Worm (Caenorhabditis elegans): Measurements from ENCODE around the gene wrt-10.

The wrt-10 gene

DNA sequence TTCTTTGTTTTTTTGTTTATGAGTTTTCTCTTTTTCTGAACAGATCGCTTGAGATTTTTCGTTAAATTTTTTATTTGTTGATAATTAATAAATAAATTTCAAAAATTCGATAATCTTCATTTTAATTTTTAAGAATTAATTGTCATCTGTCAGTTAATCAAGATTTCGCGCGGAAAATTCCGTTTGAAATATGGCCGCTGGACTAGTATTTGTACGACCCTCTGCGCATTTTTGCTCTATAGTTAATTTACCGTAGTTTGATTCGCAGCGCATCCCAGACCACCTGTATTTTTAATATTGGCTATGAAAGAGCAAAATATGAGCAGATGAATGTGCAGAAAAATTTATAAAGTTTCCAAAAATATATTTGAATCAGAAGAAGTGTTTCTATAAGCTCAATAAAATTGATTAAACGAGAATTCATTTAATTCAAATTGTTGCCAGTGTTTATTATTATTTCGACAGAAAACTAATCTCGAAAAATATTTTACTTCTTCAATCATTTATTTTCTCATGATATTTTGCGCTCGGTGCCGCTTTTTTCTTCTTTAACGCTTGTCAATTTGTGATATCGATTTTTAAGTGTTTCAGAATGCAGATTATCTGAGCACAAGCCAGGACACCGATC lies 3.4 kb upstream of the wrt-10 start, which contains the start of gene nfi-1 (continued):
- TF ChIP-seq mep-1 (tag; optimal IDR thresholded peaks at IDR 0.05) (peak; percentile 43), hlh-11 (tag; optimal IDR thresholded peaks at IDR 0.05) (peak; percentile 36), lim-7 (GFP tag; IDR thresholded peaks at IDR 0.05) (no peak), ceh-32 (tag; optimal IDR thresholded peaks at IDR 0.05; ENCODE audit: poor library complexity) (no peak), arid-1 (GFP tag; conservative IDR thresholded peaks at IDR 0.05) (no peak), Y75B8A.6 (GFP tag; IDR thresholded peaks at IDR 0.05) (no peak), ceh-28 (tag; optimal IDR thresholded peaks at IDR 0.05) (no peak), nhr-6 (tag; optimal IDR thresholded peaks at IDR 0.05) (no peak), nhr-111 (GFP tag; optimal IDR thresholded peaks at IDR 0.05) (no peak), dmd-8 (GFP tag; IDR thresholded peaks at IDR 0.05) (no peak), nhr-11 (tag; optimal IDR thresholded peaks at IDR 0.05) (no peak), T20F7.1 (GFP tag; optimal IDR thresholded peaks at IDR 0.05) (peak; percentile 42)

DNA sequence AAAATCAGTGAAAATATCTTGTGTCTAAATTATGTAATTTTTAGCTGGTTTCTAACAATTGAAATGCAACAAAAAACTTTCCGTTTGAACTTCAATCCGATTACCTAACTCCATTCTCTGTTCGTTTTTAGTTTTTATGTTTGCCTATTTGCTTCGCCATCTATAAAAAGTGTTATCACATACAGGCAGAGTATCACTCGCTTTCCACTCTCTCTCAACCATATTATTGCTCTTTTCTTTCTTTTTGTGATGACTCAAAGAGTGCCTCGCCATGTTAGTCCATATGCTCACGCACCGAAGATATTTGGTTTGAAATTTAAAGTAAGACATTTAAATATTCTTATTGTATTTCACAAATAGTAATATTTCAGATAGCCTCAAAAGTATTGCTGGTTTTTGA lies 571 bp upstream of the wrt-10 start, which contains the start of gene ZK1290.13:
TSS of gene ZK1290.13 (plus strand) at position 73 of the 400 bp plus-strand sequence.
- TF ChIP-seq snpc-4 (tag; optimal IDR thresholded peaks at IDR 0.05) = no peak
- TF ChIP-seq egl-27 (tag; optimal IDR thresholded peaks at IDR 0.05) = no peak
- no peak for TF ChIP-seq daf-16 (GFP tag; optimal IDR thresholded peaks at IDR 0.05)
- peak; percentile 5 for TF ChIP-seq daf-16 (tag; optimal IDR thresholded peaks at IDR 0.05)
- TF ChIP-seq nhr-25 (tag; optimal IDR thresholded peaks at IDR 0.05; ENCODE audit: borderline replicate concordance, insufficient read depth) = no peak
- TF ChIP-seq pqm-1 (tag; optimal IDR thresholded peaks at IDR 0.05) = peak; percentile 58
- peak; percentile 30 for TF ChIP-seq dve-1 (tag; optimal IDR thresholded peaks at IDR 0.05; ENCODE audit: insufficient read depth)
- peak; percentile 6 for TF ChIP-seq hlh-11 (tag; optimal IDR thresholded peaks at IDR 0.05)

DNA sequence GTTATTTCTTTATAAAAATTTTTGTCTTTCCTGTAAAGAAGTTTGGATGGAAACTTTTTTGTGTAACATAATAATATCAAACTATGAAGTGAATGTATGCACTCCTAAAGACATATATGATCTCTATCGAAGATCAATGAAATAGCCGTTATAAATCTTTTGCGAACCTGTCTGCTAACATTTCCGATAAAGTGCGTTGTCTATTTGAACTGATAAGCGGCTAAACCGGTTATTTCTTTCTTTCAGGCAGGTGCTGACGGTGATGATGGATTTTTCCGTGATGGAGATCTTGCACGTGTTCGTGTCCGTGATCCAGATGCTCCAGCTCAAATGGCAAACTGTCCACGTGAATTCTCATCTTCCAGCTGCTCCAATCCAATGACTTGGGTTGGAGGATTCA lies 2.9 kb downstream of the wrt-10 start:
- TF ChIP-seq zag-1 (tag; optimal IDR thresholded peaks at IDR 0.05) (no peak), tra-1 (GFP tag; IDR thresholded peaks at IDR 0.05) (no peak), hlh-30 (tag; optimal IDR thresholded peaks at IDR 0.05; ENCODE audit: insufficient read depth) (peak; percentile 27), lim-7 (GFP tag; IDR thresholded peaks at IDR 0.05) (no peak), lir-3 (tag; optimal IDR thresholded peaks at IDR 0.05) (no peak), hlh-11 (tag; optimal IDR thresholded peaks at IDR 0.05) (peak; percentile 8)

DNA sequence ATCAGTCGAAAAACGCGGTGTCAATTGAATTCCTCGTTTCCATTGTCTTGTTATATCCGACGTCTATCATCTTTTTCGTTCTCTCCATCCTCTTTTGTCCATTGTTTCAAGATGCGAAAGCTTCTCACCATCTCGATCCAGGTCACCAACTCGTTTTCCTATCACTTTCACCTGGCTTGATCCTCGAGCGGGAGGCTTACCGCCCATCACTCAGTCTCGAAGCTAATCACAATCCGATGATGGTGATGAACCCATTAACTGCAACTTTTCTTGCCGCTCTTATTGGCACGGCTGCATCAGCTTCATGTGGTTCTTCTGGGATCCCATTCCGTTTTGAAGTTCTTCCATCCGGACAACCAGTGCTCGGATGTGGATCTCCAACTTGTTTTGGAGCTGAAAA lies 3.4 kb downstream of the wrt-10 start, which contains the start of gene wrt-1:
TSS of gene wrt-1 (plus strand) at position 53 of the 400 bp plus-strand sequence.
- TF ChIP-seq Y48G9A.11 (GFP tag; IDR thresholded peaks at IDR 0.05) (no peak), nhr-76 (tag; optimal IDR thresholded peaks at IDR 0.05) (no peak), ztf-11 (tag; optimal IDR thresholded peaks at IDR 0.05) (no peak), nhr-6 (tag; optimal IDR thresholded peaks at IDR 0.05) (no peak), dmd-9 (GFP tag; IDR thresholded peaks at IDR 0.05) (no peak), madf-9 (GFP tag; conservative IDR thresholded peaks at IDR 0.05) (no peak; the same call in 1 of the 2 replicates), lsy-2 (tag; optimal IDR thresholded peaks at IDR 0.05) (no peak), dve-1 (tag; optimal IDR thresholded peaks at IDR 0.05; ENCODE audit: insufficient read depth) (no peak), saeg-2 (GFP tag; IDR thresholded peaks at IDR 0.05) (no peak), gei-8 (GFP tag; optimal IDR thresholded peaks at IDR 0.05) (no peak), duxl-1 (tag; optimal IDR thresholded peaks at IDR 0.05; ENCODE audit: poor library complexity) (no peak), egl-43 (GFP tag; IDR thresholded peaks at IDR 0.05) (peak; percentile 46; the same call in 1 of the 2 replicates), ztf-7 (tag; optimal IDR thresholded peaks at IDR 0.05) (no peak), hlh-11 (tag; optimal IDR thresholded peaks at IDR 0.05) (peak; percentile 41), unc-39 (tag; optimal IDR thresholded peaks at IDR 0.05) (no peak), daf-16 (GFP tag; optimal IDR thresholded peaks at IDR 0.05) (no peak), daf-16 (tag; optimal IDR thresholded peaks at IDR 0.05) (no peak), nhr-111 (GFP tag; optimal IDR thresholded peaks at IDR 0.05) (no peak), mxl-3 (GFP tag; optimal IDR thresholded peaks at IDR 0.05) (peak; percentile 0), mxl-2 (GFP tag; conservative IDR thresholded peaks at IDR 0.05) (0 out of 2 replicates have a peak, but pooled peaks have one; percentile 26), nhr-10 (tag; optimal IDR thresholded peaks at IDR 0.05) (no peak), set-16 (GFP tag; IDR thresholded peaks at IDR 0.05) (peak; percentile 22; the same call in 1 of the 2 replicates), lin-1 (GFP tag; IDR thresholded peaks at IDR 0.05) (no peak), pha-4 (GFP tag; IDR thresholded peaks at IDR 0.05) (no peak), pha-4 (tag; optimal IDR thresholded peaks at IDR 0.05) (no peak), F37D6.2 (tag; optimal IDR thresholded peaks at IDR 0.05) (no peak), mes-2 (tag; optimal IDR thresholded peaks at IDR 0.05; ENCODE audit: poor library complexity, severe bottlenecking) (no peak)
